Worm (Caenorhabditis elegans) whole organism, L3 larva: Measurements from ENCODE around the gene Y39A3B.7.

ENCODE experiments used
- mdl-1 ChIP-seq: fragments of 150-350 bp; optimal IDR thresholded peaks from 2 replicates; lab custom pipeline; 2014; ENCODE audit warnings: missing biosample characterization, missing genetic modification characterization
- nhr-28 ChIP-seq: fragments of 150-350 bp; optimal IDR thresholded peaks from 2 replicates; lab custom pipeline; 2014; ENCODE audit warnings: missing biosample characterization, missing genetic modification characterization
- unc-62 ChIP-seq: fragments of 150-350 bp; sonication (generic microtip); optimal IDR thresholded peaks from 4 replicates; lab custom pipeline; 2014; ENCODE audit warnings: missing biosample characterization, missing genetic modification reagents, missing genetic modification characterization

- TF ChIP-seq nhr-28 (tag; lab: Kevin White, UChicago) = no peak
- no peak for TF ChIP-seq mdl-1 (tag; lab: Kevin White, UChicago)
- TF ChIP-seq unc-62 (GFP tag; lab: Kevin White, UChicago) = no peak
These were observed 8.8 kb downstream of the Y39A3B.7 start for ce11 chrIII:1975992-1976391.
